Worm (Caenorhabditis elegans) whole organism, L3 larva: ENCODE data around the gene col-79.

ENCODE experiments used
- ceh-16 ChIP-seq: sonication (generic microtip); optimal IDR thresholded peaks from 2 replicates; lab custom pipeline; 2017; ENCODE audit warnings: missing biosample characterization, missing genetic modification characterization
- ceh-82 ChIP-seq: fragments of 150-350 bp; optimal IDR thresholded peaks from 2 replicates; lab custom pipeline; 2014; ENCODE audit warnings: missing biosample characterization, missing genetic modification characterization
- daf-12 ChIP-seq: fragments of 150-350 bp; optimal IDR thresholded peaks from 2 replicates; lab custom pipeline; 2014; ENCODE audit warnings: missing biosample characterization, missing genetic modification reagents, missing genetic modification characterization
- elt-1 ChIP-seq: fragments of 150-350 bp; optimal IDR thresholded peaks from 2 replicates; lab custom pipeline; 2014; ENCODE audit warnings: missing biosample characterization, missing genetic modification characterization
- elt-3 ChIP-seq, 3 experiments: fragments of 150-350 bp in 1 of 3; sonication (generic microtip) in 2 of 3; optimal IDR thresholded peaks; 2 replicates in 2 of 3; 4 replicates in 1 of 3; lab custom pipeline; 2014 to 2017; ENCODE audit warnings: missing biosample characterization in 3 of 3, missing genetic modification characterization in 3 of 3
- lin-39 ChIP-seq: fragments of 150-350 bp; optimal IDR thresholded peaks from 2 replicates; lab custom pipeline; 2018; ENCODE audit warnings: missing biosample characterization, missing genetic modification reagents, missing genetic modification characterization
- nhr-11 ChIP-seq: fragments of 150-350 bp; optimal IDR thresholded peaks from 2 replicates; lab custom pipeline; 2014; ENCODE audit warnings: missing biosample characterization, missing genetic modification characterization
- nhr-28 ChIP-seq: fragments of 150-350 bp; optimal IDR thresholded peaks from 2 replicates; lab custom pipeline; 2014; ENCODE audit warnings: missing biosample characterization, missing genetic modification characterization
- snpc-4 ChIP-seq: fragments of 150-350 bp; optimal IDR thresholded peaks from 2 replicates; lab custom pipeline; 2014; ENCODE audit warnings: missing biosample characterization, missing genetic modification characterization
- zag-1 ChIP-seq: fragments of 150-350 bp; optimal IDR thresholded peaks from 2 replicates; lab custom pipeline; 2014; ENCODE audit warnings: missing biosample characterization, missing genetic modification characterization

DNA sequence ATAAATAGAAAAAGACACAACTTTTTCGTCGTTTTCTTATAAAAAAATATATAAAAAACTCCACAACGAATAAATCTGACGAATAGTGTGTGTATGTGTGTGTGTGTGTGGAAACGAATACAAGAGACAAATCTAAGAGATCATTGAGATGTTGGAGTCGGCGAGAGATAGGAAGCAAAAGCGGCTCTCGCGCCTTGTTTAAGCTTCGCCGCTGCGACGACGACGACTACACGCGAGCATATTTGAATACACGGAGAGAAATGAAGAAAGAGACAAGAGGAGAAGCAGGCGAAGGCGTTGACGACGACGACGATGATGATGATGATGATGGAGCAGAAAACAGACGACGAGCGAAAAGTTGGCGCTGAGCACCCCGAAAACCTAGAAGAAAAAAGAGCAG is 41.4 kb downstream of the col-79 start:
- TF ChIP-seq ceh-16 (no peak), ceh-82 (tag; lab: Kevin White, UChicago) (no peak), nhr-11 (tag; lab: Kevin White, UChicago) (no peak), elt-1 (tag; lab: Kevin White, UChicago) (no peak), elt-3 (tag; optimal IDR thresholded peaks at IDR 0.05; lab: Kevin White, UChicago) (no peak), lin-39 (tag; lab: Kevin White, UChicago) (peak; percentile 81), zag-1 (no peak), nhr-28 (tag; lab: Kevin White, UChicago) (no peak), snpc-4 (tag; lab: Kevin White, UChicago) (no peak), daf-12 (tag; lab: Kevin White, UChicago) (no peak)
